Fruit fly (Drosophila melanogaster): ENCODE results near the gene CG11986.

DNA sequence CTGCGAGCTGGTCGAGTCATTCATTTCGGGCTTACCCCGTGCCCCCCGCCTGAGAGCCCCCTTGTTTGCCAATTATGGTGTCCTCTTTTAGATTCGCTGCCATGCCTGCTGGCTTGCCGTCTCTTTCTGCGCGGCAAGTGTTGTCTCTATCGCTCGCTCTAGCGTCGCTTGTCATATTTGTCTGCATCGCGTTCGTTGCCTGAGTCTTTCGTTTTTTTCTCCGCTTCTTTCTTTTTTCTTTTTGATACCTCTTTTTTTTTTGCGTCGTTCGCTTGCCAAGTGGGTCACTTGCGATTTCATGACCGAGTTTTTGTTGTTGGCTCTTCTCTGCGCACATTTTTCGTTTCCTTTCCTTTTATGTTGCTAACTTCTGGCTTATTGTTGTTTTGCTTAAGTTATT is 43.5 kb upstream of the CG11986 start:
- no peak for TF ChIP-seq Met (GFP tag; optimal IDR thresholded peaks at IDR 0.05)
- no peak for TF ChIP-seq fd59A (GFP tag; optimal IDR thresholded peaks at IDR 0.05)
- no peak for TF ChIP-seq pdm3 (GFP tag; optimal IDR thresholded peaks at IDR 0.05)
- peak; percentile 13 for TF ChIP-seq CG6854 (GFP tag; optimal IDR thresholded peaks at IDR 0.05)
- TF ChIP-seq CG7368 (GFP tag; optimal IDR thresholded peaks at IDR 0.05) = no peak
- TF ChIP-seq acj6 (GFP tag; optimal IDR thresholded peaks at IDR 0.05) = no peak
- TF ChIP-seq CG32006 (GFP tag; optimal IDR thresholded peaks at IDR 0.05) = peak; percentile 41
- peak; percentile 89 for TF ChIP-seq Blimp-1 (GFP tag; optimal IDR thresholded peaks at IDR 0.05)
- peak; percentile 64 for TF ChIP-seq CG15336 (GFP tag; IDR thresholded peaks at IDR 0.05)
- TF ChIP-seq CG3919 (GFP tag; optimal IDR thresholded peaks at IDR 0.05) = peak; percentile 2
- TF ChIP-seq CG11902 (GFP tag; optimal IDR thresholded peaks at IDR 0.05) = no peak
- TF ChIP-seq Gug (GFP tag; IDR thresholded peaks at IDR 0.05) = no peak
- TF ChIP-seq OdsH (GFP tag; optimal IDR thresholded peaks at IDR 0.05) = no peak
- TF ChIP-seq Sox102F (GFP tag; optimal IDR thresholded peaks at IDR 0.05) = no peak

Data from whole organism, prepupa.